Fruit fly (Drosophila melanogaster): Measurements from ENCODE around the gene Fim.

The Fim gene

dm6 chrX:17249326-17249725 is 52.4 kb downstream of the Fim start, which contains the start of gene CG8675 (continued):
- TF ChIP-seq Ets97D (GFP tag; optimal IDR thresholded peaks at IDR 0.05) (peak; percentile 32), sens (GFP tag) (peak; percentile 66), TFAM (GFP tag; optimal IDR thresholded peaks at IDR 0.05) (no peak), dpn (GFP tag; optimal IDR thresholded peaks at IDR 0.05) (no peak), CG10274 (GFP tag; optimal IDR thresholded peaks at IDR 0.05) (no peak), chm (GFP tag; IDR thresholded peaks at IDR 0.05) (no peak), CG18599 (GFP tag; optimal IDR thresholded peaks at IDR 0.05) (no peak), CG18619 (GFP tag; optimal IDR thresholded peaks at IDR 0.05) (no peak), YL-1 (GFP tag; optimal IDR thresholded peaks at IDR 0.05) (peak; percentile 49), chif (GFP tag; optimal IDR thresholded peaks at IDR 0.05) (no peak), CG4854 (GFP tag; optimal IDR thresholded peaks at IDR 0.05) (no peak), CG1603 (tag; optimal IDR thresholded peaks at IDR 0.05) (peak; percentile 50), Bteb2 (GFP tag; optimal IDR thresholded peaks at IDR 0.05) (no peak), GATAe (GFP tag; conservative IDR thresholded peaks at IDR 0.05) (no peak), CG1024 (GFP tag; IDR thresholded peaks at IDR 0.05) (no peak), Doc3 (GFP tag; IDR thresholded peaks at IDR 0.05; ENCODE audit: partially characterized antibody) (no peak), CG2678 (tag; optimal IDR thresholded peaks at IDR 0.05) (no peak), CG18476 (GFP tag; optimal IDR thresholded peaks at IDR 0.05) (no peak), tio (GFP tag; optimal IDR thresholded peaks at IDR 0.05) (no peak), CG6813 (GFP tag; optimal IDR thresholded peaks at IDR 0.05) (no peak), CG5180 (GFP tag; optimal IDR thresholded peaks at IDR 0.05) (no peak), Oaz (GFP tag; IDR thresholded peaks at IDR 0.05) (no peak), pnt (GFP tag; optimal IDR thresholded peaks at IDR 0.05) (no peak), pb (GFP tag; optimal IDR thresholded peaks at IDR 0.05) (no peak), MBD-R2 (GFP tag; IDR thresholded peaks at IDR 0.05) (peak; percentile 73), CoRest (tag; optimal IDR thresholded peaks at IDR 0.05) (peak; percentile 33), kni (GFP tag; optimal IDR thresholded peaks at IDR 0.05) (no peak), CG12769 (tag; optimal IDR thresholded peaks at IDR 0.05) (no peak), pita (GFP tag; optimal IDR thresholded peaks at IDR 0.05) (peak; percentile 64), CG9797 (GFP tag; optimal IDR thresholded peaks at IDR 0.05) (peak; percentile 56), BEAF-32 (GFP tag; optimal IDR thresholded peaks at IDR 0.05) (peak; percentile 33), al (GFP tag; IDR thresholded peaks at IDR 0.05) (no peak), CG15011 (GFP tag; optimal IDR thresholded peaks at IDR 0.05) (no peak), Nf-YC (tag; optimal IDR thresholded peaks at IDR 0.05) (no peak), abd-A (tag; optimal IDR thresholded peaks at IDR 0.05) (no peak), ato (GFP tag; IDR thresholded peaks at IDR 0.05; ENCODE audit: partially characterized antibody) (no peak), CG17186 (GFP tag; optimal IDR thresholded peaks at IDR 0.05) (peak; percentile 17), bcd (GFP tag; optimal IDR thresholded peaks at IDR 0.05) (no peak), ci (GFP tag; IDR thresholded peaks at IDR 0.05) (no peak), Hr3 (GFP tag; optimal IDR thresholded peaks at IDR 0.05) (no peak), Aef1 (GFP tag; IDR thresholded peaks at IDR 0.05) (no peak), ind (GFP tag; optimal IDR thresholded peaks at IDR 0.05) (no peak), CG13287 (GFP tag; IDR thresholded peaks at IDR 0.05; ENCODE audit: partially characterized antibody) (peak; percentile 24; the same call in 1 of the 2 replicates), HmgZ (tag; optimal IDR thresholded peaks at IDR 0.05) (peak; percentile 40), ac (GFP tag; optimal IDR thresholded peaks at IDR 0.05) (no peak), dm (GFP tag; optimal IDR thresholded peaks at IDR 0.05) (peak; percentile 67), vvl (GFP tag; IDR thresholded peaks at IDR 0.05) (no peak), zen2 (GFP tag; IDR thresholded peaks at IDR 0.05; ENCODE audit: partially characterized antibody) (no peak), CG6791 (GFP tag; IDR thresholded peaks at IDR 0.05; ENCODE audit: partially characterized antibody) (0 out of 3 replicates have a peak, but pooled peaks have one; percentile 41), CG8290 (GFP tag; optimal IDR thresholded peaks at IDR 0.05) (no peak), CG8290 (tag; optimal IDR thresholded peaks at IDR 0.05) (peak in 1 of 2 experiments; percentile 48)

Measured in whole organism, embryonic.